Fruit fly (Drosophila melanogaster): ENCODE data around the gene CG42613.

DNA sequence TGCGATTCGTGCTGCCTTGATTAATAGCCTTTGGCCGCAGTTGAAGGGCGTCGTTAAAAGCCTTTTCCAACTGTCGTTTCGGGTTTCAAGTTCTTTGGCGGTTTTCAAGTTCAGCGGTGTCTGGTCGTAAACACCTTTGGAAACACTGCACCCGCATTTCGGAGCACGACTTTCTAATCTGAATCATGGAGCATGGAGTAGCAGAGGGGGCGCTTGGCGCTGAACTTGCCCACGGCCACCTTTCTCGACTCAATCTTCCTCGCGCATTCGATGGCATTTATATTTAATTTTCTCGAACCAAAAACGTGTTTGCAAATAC, 60.8 kb downstream of the CG42613 start:
- TF ChIP-seq usp (GFP tag; optimal IDR thresholded peaks at IDR 0.05) (no peak), dl (GFP tag; optimal IDR thresholded peaks at IDR 0.05; ENCODE audit: insufficient read depth in 1 of 2, partially characterized antibody in 2 of 2) (no peak), br (GFP tag; optimal IDR thresholded peaks at IDR 0.05) (no peak), lola (GFP tag; optimal IDR thresholded peaks at IDR 0.05) (no peak), psq (GFP tag; optimal IDR thresholded peaks at IDR 0.05) (no peak), Dfd (GFP tag; optimal IDR thresholded peaks at IDR 0.05) (no peak), fru (GFP tag; optimal IDR thresholded peaks at IDR 0.05) (no peak), Myc (optimal IDR thresholded peaks at IDR 0.05) (no peak), Rel (GFP tag; optimal IDR thresholded peaks at IDR 0.05) (no peak), Rel (tag; optimal IDR thresholded peaks at IDR 0.05) (no peak), pan (optimal IDR thresholded peaks at IDR 0.05) (no peak), sage (GFP tag; optimal IDR thresholded peaks at IDR 0.05) (no peak), h (GFP tag; optimal IDR thresholded peaks at IDR 0.05) (no peak), jim (GFP tag; optimal IDR thresholded peaks at IDR 0.05) (no peak), tai (GFP tag; optimal IDR thresholded peaks at IDR 0.05) (no peak)

All from whole organism, wandering third instar larva.